Worm (Caenorhabditis elegans) whole organism, L2 larva: ENCODE measurements around the gene ZK180.7.

Experiments
- C34F6.9 ChIP-seq: fragments of 150-350 bp; optimal IDR thresholded peaks from 2 replicates; lab custom pipeline; 2014; ENCODE audit warnings: missing biosample characterization, missing genetic modification characterization
- F13H6.1 ChIP-seq: sonication (generic microtip); optimal IDR thresholded peaks from 2 replicates; lab custom pipeline; 2016; ENCODE audit warnings: missing genetic modification characterization, missing compliant biosample characterization
- R02D3.7 ChIP-seq: fragments of 150-350 bp; optimal IDR thresholded peaks from 2 replicates; lab custom pipeline; 2014; ENCODE audit warnings: missing biosample characterization, missing genetic modification characterization
- Y55F3AM.14 ChIP-seq: fragments of 200-800 bp; sonication (Bioruptor generic); optimal IDR thresholded peaks from 2 replicates; lab custom pipeline; 2018; ENCODE audit warnings: mild to moderate bottlenecking, missing genetic modification characterization, missing compliant biosample characterization
- ZK546.5 ChIP-seq: sonication (generic microtip); optimal IDR thresholded peaks from 2 replicates; lab custom pipeline; 2017; ENCODE audit warnings: missing biosample characterization, missing genetic modification characterization
- aly-2 ChIP-seq: fragments of 150-350 bp; optimal IDR thresholded peaks from 2 replicates; lab custom pipeline; 2014; ENCODE audit warnings: missing biosample characterization, missing genetic modification characterization
- ama-1 ChIP-seq: fragments of 150-350 bp; optimal IDR thresholded peaks from 2 replicates; lab custom pipeline; 2018; ENCODE audit warnings: inconsistent platforms
- ceh-16 ChIP-seq: fragments of 150-350 bp; optimal IDR thresholded peaks from 2 replicates; lab custom pipeline; 2014; ENCODE audit warnings: missing biosample characterization, missing genetic modification characterization
- ceh-82 ChIP-seq: fragments of 150-350 bp; optimal IDR thresholded peaks from 2 replicates; lab custom pipeline; 2014; ENCODE audit warnings: missing biosample characterization, missing genetic modification characterization
- crh-2 ChIP-seq: sonication (generic microtip); optimal IDR thresholded peaks from 2 replicates; lab custom pipeline; 2017; ENCODE audit warnings: missing biosample characterization, missing genetic modification characterization
- dmd-4 ChIP-seq: sonication (generic microtip); optimal IDR thresholded peaks from 2 replicates; lab custom pipeline; 2017; ENCODE audit warnings: missing biosample characterization, missing genetic modification characterization
- egl-27 ChIP-seq: sonication (generic microtip); optimal IDR thresholded peaks from 3 replicates; lab custom pipeline; 2017; ENCODE audit warnings: missing biosample characterization, missing genetic modification reagents, missing genetic modification characterization
- elt-1 ChIP-seq: fragments of 150-350 bp; optimal IDR thresholded peaks from 2 replicates; lab custom pipeline; 2014; ENCODE audit warnings: missing biosample characterization, missing genetic modification characterization
- fos-1 ChIP-seq: fragments of 150-350 bp; optimal IDR thresholded peaks from 2 replicates; lab custom pipeline; 2014; ENCODE audit warnings: missing biosample characterization, missing genetic modification characterization
- gmeb-1 ChIP-seq: fragments of 150-350 bp; optimal IDR thresholded peaks from 2 replicates; lab custom pipeline; 2014; ENCODE audit warnings: missing biosample characterization, missing genetic modification characterization
- lin-13 ChIP-seq: fragments of 150-350 bp; optimal IDR thresholded peaks from 2 replicates; lab custom pipeline; 2014; ENCODE audit warnings: missing biosample characterization, missing genetic modification reagents, missing genetic modification characterization
- lin-39 ChIP-seq: fragments of 150-350 bp; optimal IDR thresholded peaks from 2 replicates; lab custom pipeline; 2014; ENCODE audit warnings: missing biosample characterization, missing genetic modification reagents, missing genetic modification characterization
- lsy-2 ChIP-seq, 2 experiments: fragments of 150-350 bp in 1 of 2; sonication (generic microtip) in 1 of 2; optimal IDR thresholded peaks; 2 replicates each; lab custom pipeline; 2014 to 2017; ENCODE audit warnings: missing biosample characterization in 2 of 2, missing genetic modification characterization in 2 of 2
- mab-5 ChIP-seq: fragments of 150-350 bp; optimal IDR thresholded peaks from 2 replicates; lab custom pipeline; 2014; ENCODE audit warnings: missing biosample characterization, missing genetic modification characterization
- mbf-1 ChIP-seq: sonication (generic microtip); optimal IDR thresholded peaks from 2 replicates; lab custom pipeline; 2017; ENCODE audit warnings: missing biosample characterization, missing genetic modification characterization
- mdl-1 ChIP-seq, 2 experiments: fragments of 150-350 bp in 1 of 2; sonication (generic microtip) in 1 of 2; optimal IDR thresholded peaks; 2 replicates each; lab custom pipeline; 2017; ENCODE audit warnings: missing biosample characterization in 2 of 2, missing genetic modification characterization in 2 of 2
- nhr-11 ChIP-seq: fragments of 150-350 bp; optimal IDR thresholded peaks from 2 replicates; lab custom pipeline; 2014; ENCODE audit warnings: missing biosample characterization, missing genetic modification characterization
- nhr-129 ChIP-seq: fragments of 150-350 bp; optimal IDR thresholded peaks from 2 replicates; lab custom pipeline; 2014; ENCODE audit warnings: missing biosample characterization, missing genetic modification characterization
- nhr-21 ChIP-seq: fragments of 150-350 bp; optimal IDR thresholded peaks from 2 replicates; lab custom pipeline; 2014; ENCODE audit warnings: missing biosample characterization, missing genetic modification characterization
- nhr-237 ChIP-seq: fragments of 150-350 bp; optimal IDR thresholded peaks from 2 replicates; lab custom pipeline; 2014; ENCODE audit warnings: missing biosample characterization, missing genetic modification characterization
- nhr-25 ChIP-seq: fragments of 150-350 bp; sonication (generic microtip); optimal IDR thresholded peaks from 3 replicates; lab custom pipeline; 2014; ENCODE audit warnings: missing biosample characterization, missing genetic modification characterization
- nhr-77 ChIP-seq: fragments of 150-350 bp; optimal IDR thresholded peaks from 2 replicates; lab custom pipeline; 2014; ENCODE audit warnings: missing biosample characterization, missing genetic modification characterization
- sem-4 ChIP-seq: fragments of 150-350 bp; optimal IDR thresholded peaks from 2 replicates; lab custom pipeline; 2014; ENCODE audit warnings: missing biosample characterization, missing genetic modification reagents, missing genetic modification characterization
- skn-1 ChIP-seq: sonication (generic microtip); optimal IDR thresholded peaks from 2 replicates; lab custom pipeline; 2017; ENCODE audit warnings: missing biosample characterization, missing genetic modification characterization
- sma-9 ChIP-seq, 2 experiments: fragments of 150-350 bp in 1 of 2; sonication (generic microtip) in 1 of 2; optimal IDR thresholded peaks; 2 replicates each; lab custom pipeline; 2014 to 2016; ENCODE audit warnings: missing genetic modification characterization in 2 of 2, mild to moderate bottlenecking in 1 of 2, missing biosample characterization in 1 of 2, missing compliant biosample characterization in 1 of 2, missing genetic modification reagents in 1 of 2, moderate library complexity in 1 of 2
- snpc-4 ChIP-seq: fragments of 150-350 bp; optimal IDR thresholded peaks from 2 replicates; lab custom pipeline; 2014; ENCODE audit warnings: missing biosample characterization, missing genetic modification characterization
- unc-62 ChIP-seq: fragments of 150-350 bp; optimal IDR thresholded peaks from 2 replicates; lab custom pipeline; 2014; ENCODE audit warnings: missing biosample characterization, missing genetic modification reagents, missing genetic modification characterization
- zag-1 ChIP-seq: fragments of 150-350 bp; optimal IDR thresholded peaks from 2 replicates; lab custom pipeline; 2014; ENCODE audit warnings: missing biosample characterization, missing genetic modification characterization
- ztf-1 ChIP-seq: fragments of 200-800 bp; sonication (Bioruptor generic); conservative IDR thresholded peaks from 2 replicates; pipeline ENCODE4 v1.3.6; 2022; ENCODE audit warnings: missing genetic modification characterization, missing compliant biosample characterization
- ztf-11 ChIP-seq: sonication (generic microtip); optimal IDR thresholded peaks from 2 replicates; lab custom pipeline; 2017; ENCODE audit warnings: missing biosample characterization, missing genetic modification characterization

Gene ZK180.7

DNA sequence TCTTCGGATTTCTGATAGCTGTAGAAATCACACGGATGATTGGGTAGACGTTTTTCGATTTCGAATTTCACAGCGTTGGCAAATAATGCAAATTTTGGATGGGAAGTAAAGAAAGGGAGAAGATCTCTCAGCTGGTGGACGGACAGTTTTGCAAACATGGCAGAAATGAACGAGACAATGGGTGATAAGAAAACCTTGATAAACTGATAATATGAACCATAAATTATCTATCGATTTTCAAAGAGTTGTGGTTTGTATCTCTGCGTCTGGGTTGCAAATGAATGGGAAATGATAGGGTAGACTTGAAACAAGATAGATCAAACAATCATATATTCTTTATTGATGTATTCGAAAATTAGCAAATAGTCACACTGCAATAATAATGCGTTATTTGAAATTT is 39.8 kb downstream of the ZK180.7 start, which contains the start of gene ZK185.3:
Gene ZK185.3 (minus strand): TSS at position 263 of the 400 bp plus-strand sequence.
- TF ChIP-seq F13H6.1 (tag; lab: Kevin White, UChicago) (no peak), crh-2 (tag; lab: Kevin White, UChicago) (no peak), nhr-25 (tag; lab: Kevin White, UChicago) (no peak), skn-1 (tag; lab: Kevin White, UChicago) (no peak), ZK546.5 (tag; lab: Kevin White, UChicago) (no peak), R02D3.7 (no peak), fos-1 (tag; lab: Kevin White, UChicago) (peak; percentile 77), nhr-11 (tag; lab: Kevin White, UChicago) (no peak), zag-1 (tag; lab: Kevin White, UChicago) (no peak), ztf-1 (GFP tag; lab: Robert Waterston, UW) (no peak), ceh-82 (tag; lab: Kevin White, UChicago) (no peak), lsy-2 (tag; optimal IDR thresholded peaks at IDR 0.05; lab: Kevin White, UChicago) (no peak), sma-9 (GFP tag; optimal IDR thresholded peaks at IDR 0.05; lab: Kevin White, UChicago) (peak; percentile 35), sma-9 (tag; optimal IDR thresholded peaks at IDR 0.05; lab: Kevin White, UChicago) (no peak), dmd-4 (tag; lab: Kevin White, UChicago) (no peak)
- TF ChIP-seq, all 48 proteins: peak for 2

DNA sequence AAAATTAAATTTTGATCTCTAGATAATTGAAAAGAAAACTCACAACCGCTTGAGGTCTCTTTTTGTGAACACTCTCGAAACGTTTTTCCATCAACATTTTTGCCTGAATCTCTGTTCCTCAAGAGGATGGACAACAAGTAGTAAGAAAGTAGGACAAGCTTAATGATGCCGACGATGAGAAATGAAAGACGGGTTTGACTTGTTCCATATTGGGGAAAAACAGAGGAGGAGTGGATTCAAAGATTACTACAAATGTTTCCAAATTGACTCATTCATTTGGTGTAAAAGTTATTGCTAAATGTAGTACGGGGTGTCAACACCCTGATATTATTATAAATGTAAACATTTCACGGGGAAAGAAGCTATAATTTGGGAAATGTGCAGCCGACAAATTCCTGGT is 42.7 kb downstream of the ZK180.7 start, which contains the start of gene ZK185.4:
Gene ZK185.4 (minus strand): TSS at position 101 of the 400 bp plus-strand sequence.
- no peak for TF ChIP-seq C34F6.9
- TF ChIP-seq mbf-1 (tag; lab: Kevin White, UChicago): no peak
- TF ChIP-seq nhr-21 (tag; lab: Kevin White, UChicago): no peak
- no peak for TF ChIP-seq R02D3.7
- no peak for TF ChIP-seq nhr-25 (tag; lab: Kevin White, UChicago)
- TF ChIP-seq nhr-129 (tag; lab: Kevin White, UChicago): no peak
- TF ChIP-seq nhr-11 (tag; lab: Kevin White, UChicago): no peak
- TF ChIP-seq gmeb-1 (tag; lab: Kevin White, UChicago): no peak
- no peak for TF ChIP-seq nhr-237
- TF ChIP-seq lin-13: no peak
- no peak for TF ChIP-seq ZK546.5 (tag; lab: Kevin White, UChicago)
- no peak for TF ChIP-seq ceh-16
- no peak for TF ChIP-seq egl-27
- TF ChIP-seq ztf-11 (tag; lab: Kevin White, UChicago): no peak
- no peak for TF ChIP-seq ztf-1 (GFP tag; lab: Robert Waterston, UW)
- no peak for TF ChIP-seq dmd-4 (tag; lab: Kevin White, UChicago)
- no peak for TF ChIP-seq nhr-77 (tag; lab: Kevin White, UChicago)
- TF ChIP-seq Y55F3AM.14 (GFP tag; lab: Kevin White, UChicago): no peak

DNA sequence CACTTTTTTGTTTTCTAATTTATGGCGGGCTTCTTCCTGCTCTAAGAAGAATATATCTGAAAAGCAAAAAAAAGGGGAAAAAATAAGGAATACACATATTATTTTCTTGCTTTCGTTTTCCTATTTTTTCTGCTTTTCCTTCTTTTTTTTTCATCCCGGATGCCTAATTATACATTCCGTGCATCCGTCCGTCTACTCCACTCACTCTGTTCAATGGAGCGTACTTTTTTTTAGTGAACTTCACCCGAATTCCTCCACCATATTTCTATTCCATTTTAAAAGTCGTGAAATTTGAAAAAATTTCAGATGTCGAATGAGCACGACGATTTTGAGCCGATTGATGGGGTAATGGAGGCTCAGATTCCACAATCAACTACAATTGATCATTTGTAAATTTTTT is 45.9 kb downstream of the ZK180.7 start, which contains the start of gene ZK185.2:
Gene ZK185.2 (plus strand): TSS at position 301 of the 400 bp plus-strand sequence.
- TF ChIP-seq ztf-11 (tag; lab: Kevin White, UChicago): no peak
- no peak for TF ChIP-seq mab-5 (tag; lab: Kevin White, UChicago)
- no peak for TF ChIP-seq sma-9 (GFP tag; optimal IDR thresholded peaks at IDR 0.05; lab: Kevin White, UChicago)
- TF ChIP-seq sma-9 (tag; optimal IDR thresholded peaks at IDR 0.05; lab: Kevin White, UChicago): no peak
- TF ChIP-seq nhr-129 (tag; lab: Kevin White, UChicago): no peak
- no peak for TF ChIP-seq nhr-11 (tag; lab: Kevin White, UChicago)
- no peak for TF ChIP-seq ceh-16
- TF ChIP-seq ama-1: no peak
- TF ChIP-seq unc-62 (GFP tag; lab: Kevin White, UChicago): no peak
- no peak for TF ChIP-seq nhr-21 (tag; lab: Kevin White, UChicago)
- TF ChIP-seq elt-1 (tag; lab: Kevin White, UChicago): no peak
- no peak for TF ChIP-seq zag-1 (tag; lab: Kevin White, UChicago)
- no peak for TF ChIP-seq lin-39 (tag; lab: Kevin White, UChicago)
- no peak for TF ChIP-seq nhr-25 (tag; lab: Kevin White, UChicago)
- TF ChIP-seq fos-1 (tag; lab: Kevin White, UChicago): no peak
- no peak for TF ChIP-seq mdl-1 (tag; optimal IDR thresholded peaks at IDR 0.05; lab: Kevin White, UChicago)
- no peak for TF ChIP-seq aly-2 (tag; lab: Kevin White, UChicago)

DNA sequence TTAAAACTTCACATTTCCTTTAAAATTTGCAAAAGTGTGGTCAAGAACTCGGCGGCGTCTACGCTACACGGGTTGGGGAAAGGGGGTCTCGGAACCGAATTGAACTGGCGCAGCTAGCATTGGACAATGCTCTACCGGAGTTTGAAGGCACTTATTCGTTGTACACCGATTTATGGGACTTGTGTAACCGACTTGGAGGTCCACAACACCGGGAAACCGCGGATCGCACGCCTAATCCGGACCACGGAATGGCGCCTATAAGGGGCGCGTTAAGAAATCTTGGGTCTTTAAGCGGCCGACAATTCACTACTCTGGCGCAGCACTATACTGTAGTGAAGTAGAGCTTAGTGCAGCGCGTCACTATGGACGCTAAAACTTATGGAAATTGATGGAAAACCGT is 48.3 kb downstream of the ZK180.7 start:
- TF ChIP-seq sem-4 (tag; lab: Kevin White, UChicago): no peak
- peak; percentile 86 for TF ChIP-seq snpc-4
- TF ChIP-seq ceh-82 (tag; lab: Kevin White, UChicago): no peak
- no peak for TF ChIP-seq egl-27
